Worm (Caenorhabditis elegans): ENCODE data around the gene F53C3.7.

Gene F53C3.7

DNA sequence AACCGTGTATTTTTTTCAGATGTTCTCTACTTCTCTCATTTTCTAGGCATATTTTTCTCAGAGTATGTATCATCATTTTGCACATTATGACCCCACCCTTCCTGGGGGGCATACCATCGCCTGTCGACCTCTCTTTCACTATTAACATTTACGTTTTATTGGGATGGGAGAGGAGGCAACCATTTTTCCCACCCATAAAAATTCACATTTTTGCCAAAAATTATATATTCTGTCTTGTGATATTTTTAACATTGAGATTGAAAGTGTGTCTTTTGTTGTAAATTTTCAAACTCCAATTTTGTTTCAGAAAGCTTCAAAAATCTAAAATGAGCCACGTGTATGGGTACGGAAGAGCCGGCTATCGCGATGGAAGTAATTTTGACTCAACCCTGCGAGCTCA is at the start of gene F53C3.7:
Gene F53C3.7 (plus strand): TSS at position 301 of the 400 bp plus-strand sequence.
- TF ChIP-seq hmg-4 (GFP tag; optimal IDR thresholded peaks at IDR 0.05) (no peak), tbx-11 (GFP tag; IDR thresholded peaks at IDR 0.05) (no peak), aly-1 (tag; optimal IDR thresholded peaks at IDR 0.05) (no peak), ceh-36 (tag; optimal IDR thresholded peaks at IDR 0.05) (no peak), tbx-37 (GFP tag; conservative IDR thresholded peaks at IDR 0.05) (no peak)

DNA sequence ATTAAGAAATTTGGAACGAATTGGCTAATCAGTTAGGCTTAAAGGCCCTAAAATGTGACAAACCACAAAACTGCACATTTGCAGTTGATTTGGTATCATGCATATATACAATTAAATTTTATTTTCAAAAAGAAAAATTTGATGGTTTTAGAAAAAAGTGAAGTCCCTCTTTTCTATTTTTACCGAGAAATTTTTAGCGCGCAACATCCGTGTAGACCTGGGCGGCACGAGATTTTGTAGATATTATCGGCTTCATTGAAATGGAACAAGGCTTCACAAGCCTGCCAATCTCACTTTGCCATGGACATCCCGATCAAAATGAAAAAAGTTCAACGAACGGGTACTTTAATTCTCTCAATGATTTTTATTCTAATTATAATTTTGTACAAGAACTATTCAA is 48.8 kb upstream of the F53C3.7 start, which contains the start of gene C17A2.2:
Gene C17A2.2 (plus strand): TSS at position 301 of the 400 bp plus-strand sequence.
- TF ChIP-seq hmg-4 (GFP tag; optimal IDR thresholded peaks at IDR 0.05) (no peak), ets-7 (tag; optimal IDR thresholded peaks at IDR 0.05) (no peak), flt-1 (GFP tag; IDR thresholded peaks at IDR 0.05) (no peak), ceh-13 (GFP tag; optimal IDR thresholded peaks at IDR 0.05) (no peak), B0310.2 (tag; optimal IDR thresholded peaks at IDR 0.05) (no peak), hnd-1 (tag; optimal IDR thresholded peaks at IDR 0.05) (no peak), hmbx-1 (tag; optimal IDR thresholded peaks at IDR 0.05) (no peak), ama-1 (optimal IDR thresholded peaks at IDR 0.05) (no peak), ceh-36 (tag; optimal IDR thresholded peaks at IDR 0.05) (no peak), scrt-1 (GFP tag; IDR thresholded peaks at IDR 0.05) (no peak), sea-1 (GFP tag; conservative IDR thresholded peaks at IDR 0.05) (no peak), pes-1 (GFP tag; IDR thresholded peaks at IDR 0.05) (no peak)

- TF ChIP-seq tbx-37 (GFP tag; conservative IDR thresholded peaks at IDR 0.05) (no peak), hmbx-1 (tag; optimal IDR thresholded peaks at IDR 0.05) (no peak), scrt-1 (GFP tag; IDR thresholded peaks at IDR 0.05) (no peak), sea-1 (GFP tag; conservative IDR thresholded peaks at IDR 0.05) (no peak), F13C5.2 (tag; optimal IDR thresholded peaks at IDR 0.05) (no peak), hmg-4 (GFP tag; optimal IDR thresholded peaks at IDR 0.05) (no peak), B0310.2 (tag; optimal IDR thresholded peaks at IDR 0.05) (no peak), tra-4 (tag; optimal IDR thresholded peaks at IDR 0.05) (no peak), tbx-11 (GFP tag; IDR thresholded peaks at IDR 0.05) (no peak), flt-1 (GFP tag; IDR thresholded peaks at IDR 0.05) (no peak), ceh-13 (GFP tag; optimal IDR thresholded peaks at IDR 0.05) (no peak), aly-1 (tag; optimal IDR thresholded peaks at IDR 0.05) (no peak), ceh-36 (tag; optimal IDR thresholded peaks at IDR 0.05) (no peak), ets-7 (tag; optimal IDR thresholded peaks at IDR 0.05) (no peak), pes-1 (GFP tag; IDR thresholded peaks at IDR 0.05) (no peak), ama-1 (optimal IDR thresholded peaks at IDR 0.05) (no peak), hnd-1 (tag; optimal IDR thresholded peaks at IDR 0.05) (no peak)
These were observed 44.2 kb upstream of the F53C3.7 start, which contains the start of gene nhr-72 for ce11 chrII:3850655-3851054. TSS of gene nhr-72 (minus strand) at chrII:3850755.

- no peak for TF ChIP-seq aly-1 (tag; optimal IDR thresholded peaks at IDR 0.05)
- TF ChIP-seq pes-1 (GFP tag; IDR thresholded peaks at IDR 0.05): no peak
- no peak for TF ChIP-seq ceh-36 (tag; optimal IDR thresholded peaks at IDR 0.05)
- TF ChIP-seq sea-1 (GFP tag; conservative IDR thresholded peaks at IDR 0.05): no peak
- no peak for TF ChIP-seq hnd-1 (tag; optimal IDR thresholded peaks at IDR 0.05)
- no peak for TF ChIP-seq ceh-13 (GFP tag; optimal IDR thresholded peaks at IDR 0.05)
- no peak for TF ChIP-seq hmbx-1 (tag; optimal IDR thresholded peaks at IDR 0.05)
- no peak for TF ChIP-seq flt-1 (GFP tag; IDR thresholded peaks at IDR 0.05)
- no peak for TF ChIP-seq ets-7 (tag; optimal IDR thresholded peaks at IDR 0.05)
- no peak for TF ChIP-seq scrt-1 (GFP tag; IDR thresholded peaks at IDR 0.05)
- TF ChIP-seq tra-4 (tag; optimal IDR thresholded peaks at IDR 0.05): no peak
- TF ChIP-seq hmg-4 (GFP tag; optimal IDR thresholded peaks at IDR 0.05): no peak
- no peak for TF ChIP-seq tbx-11 (GFP tag; IDR thresholded peaks at IDR 0.05)
- TF ChIP-seq ama-1 (optimal IDR thresholded peaks at IDR 0.05): no peak
- TF ChIP-seq F13C5.2 (tag; optimal IDR thresholded peaks at IDR 0.05): no peak
These were observed 42.2 kb upstream of the F53C3.7 start, which contains the start of gene nhr-257 for ce11 chrII:3852654-3853053. TSS of gene nhr-257 (plus strand) at chrII:3852954.

DNA sequence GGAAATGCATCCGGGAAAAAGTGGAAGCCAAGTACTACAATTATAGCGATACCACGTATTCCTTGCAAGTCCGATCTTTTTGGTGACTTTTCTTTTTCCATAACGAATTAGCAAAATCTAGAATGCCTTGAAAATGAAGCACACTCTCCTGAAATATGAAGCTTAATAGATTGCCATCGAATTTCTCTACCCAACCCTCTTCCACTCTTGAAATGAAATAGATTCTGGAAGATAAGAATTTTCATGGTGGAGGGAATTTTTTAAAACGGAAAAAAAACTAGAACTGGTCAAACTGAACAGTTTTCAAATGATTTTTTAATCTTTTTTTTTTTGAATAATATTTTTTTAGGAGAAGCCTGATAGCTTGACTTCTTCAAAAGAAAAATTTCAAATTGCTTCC is 34.0 kb upstream of the F53C3.7 start, which contains the start of gene oac-11:
Gene oac-11 (minus strand): TSS at position 101 of the 400 bp plus-strand sequence.
- TF ChIP-seq ets-7 (tag; optimal IDR thresholded peaks at IDR 0.05) (no peak), hnd-1 (tag; optimal IDR thresholded peaks at IDR 0.05) (no peak), hmg-4 (GFP tag; optimal IDR thresholded peaks at IDR 0.05) (no peak), tbx-11 (GFP tag; IDR thresholded peaks at IDR 0.05) (no peak), tra-4 (tag; optimal IDR thresholded peaks at IDR 0.05) (no peak)

DNA sequence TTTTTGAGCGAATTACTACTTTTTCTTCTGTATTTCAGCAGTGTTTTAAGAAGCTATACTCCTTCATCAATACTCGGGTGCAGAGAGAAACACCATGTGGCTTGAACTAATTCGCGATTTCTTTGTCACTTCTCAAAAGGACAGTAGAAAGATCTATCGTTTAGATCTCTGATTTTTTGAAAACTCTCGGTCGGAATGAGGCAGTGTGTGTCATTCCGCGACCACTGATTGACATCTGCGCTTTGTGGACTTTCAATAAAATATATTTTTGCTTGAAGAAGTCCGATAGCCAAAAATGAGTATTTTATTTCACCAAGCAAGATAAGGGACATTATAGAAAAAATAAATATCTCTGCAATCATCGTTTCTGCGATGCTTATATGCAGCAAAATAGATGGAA is 32.8 kb upstream of the F53C3.7 start:
- TF ChIP-seq tbx-37 (GFP tag; conservative IDR thresholded peaks at IDR 0.05): no peak
- no peak for TF ChIP-seq ceh-36 (tag; optimal IDR thresholded peaks at IDR 0.05)
- no peak for TF ChIP-seq hnd-1 (tag; optimal IDR thresholded peaks at IDR 0.05)
- no peak for TF ChIP-seq flt-1 (GFP tag; IDR thresholded peaks at IDR 0.05)
- TF ChIP-seq tbx-11 (GFP tag; IDR thresholded peaks at IDR 0.05): no peak
- TF ChIP-seq B0310.2 (tag; optimal IDR thresholded peaks at IDR 0.05): no peak
- TF ChIP-seq F13C5.2 (tag; optimal IDR thresholded peaks at IDR 0.05): no peak
- TF ChIP-seq hmbx-1 (tag; optimal IDR thresholded peaks at IDR 0.05): no peak
- no peak for TF ChIP-seq ama-1 (optimal IDR thresholded peaks at IDR 0.05)
- TF ChIP-seq scrt-1 (GFP tag; IDR thresholded peaks at IDR 0.05): no peak
- no peak for TF ChIP-seq ceh-13 (GFP tag; optimal IDR thresholded peaks at IDR 0.05)
- no peak for TF ChIP-seq ets-7 (tag; optimal IDR thresholded peaks at IDR 0.05)
- TF ChIP-seq aly-1 (tag; optimal IDR thresholded peaks at IDR 0.05): no peak
- TF ChIP-seq tra-4 (tag; optimal IDR thresholded peaks at IDR 0.05): no peak

- TF ChIP-seq ama-1 (optimal IDR thresholded peaks at IDR 0.05) (no peak), B0310.2 (tag; optimal IDR thresholded peaks at IDR 0.05) (no peak), ceh-36 (tag; optimal IDR thresholded peaks at IDR 0.05) (no peak)
These were observed 30.2 kb upstream of the F53C3.7 start, which contains the start of gene nhr-261 for ce11 chrII:3864652-3865051. TSS of gene nhr-261 (minus strand) at chrII:3864752.

- TF ChIP-seq ama-1 (optimal IDR thresholded peaks at IDR 0.05) (no peak), hmg-4 (GFP tag; optimal IDR thresholded peaks at IDR 0.05) (no peak), flt-1 (GFP tag; IDR thresholded peaks at IDR 0.05) (no peak), sea-1 (GFP tag; conservative IDR thresholded peaks at IDR 0.05) (no peak), B0310.2 (tag; optimal IDR thresholded peaks at IDR 0.05) (no peak), ceh-13 (GFP tag; optimal IDR thresholded peaks at IDR 0.05) (no peak), pes-1 (GFP tag; IDR thresholded peaks at IDR 0.05) (no peak), hmbx-1 (tag; optimal IDR thresholded peaks at IDR 0.05) (no peak), tra-4 (tag; optimal IDR thresholded peaks at IDR 0.05) (no peak), hnd-1 (tag; optimal IDR thresholded peaks at IDR 0.05) (no peak), tbx-11 (GFP tag; IDR thresholded peaks at IDR 0.05) (no peak), aly-1 (tag; optimal IDR thresholded peaks at IDR 0.05) (no peak), scrt-1 (GFP tag; IDR thresholded peaks at IDR 0.05) (no peak), ceh-36 (tag; optimal IDR thresholded peaks at IDR 0.05) (no peak)
These were observed 25.3 kb upstream of the F53C3.7 start, which contains the start of gene oac-10 for ce11 chrII:3869601-3870000. TSS of gene oac-10 (plus strand) at chrII:3869901.

Measured in whole organism, early embryonic.